Worm (Caenorhabditis elegans) whole organism, early embryonic: ENCODE measurements around the gene col-167.

Experiments
- F13C5.2 ChIP-seq: sonication (generic microtip); optimal IDR thresholded peaks from 2 replicates; lab custom pipeline; 2017; ENCODE audit warnings: mild to moderate bottlenecking, missing genetic modification characterization, inconsistent platforms, missing compliant biosample characterization
- ceh-13 ChIP-seq: fragments of 200-800 bp; sonication (Bioruptor generic); optimal IDR thresholded peaks from 2 replicates; lab custom pipeline; 2018; ENCODE audit warnings: mild to moderate bottlenecking, missing genetic modification characterization, missing compliant biosample characterization
- flt-1 ChIP-seq: fragments of 200-800 bp; sonication (Bioruptor generic); IDR thresholded peaks from 2 replicates; pipeline ENCODE4 v1.3.6; 2022; ENCODE audit warnings: missing genetic modification characterization, missing compliant biosample characterization

DNA sequence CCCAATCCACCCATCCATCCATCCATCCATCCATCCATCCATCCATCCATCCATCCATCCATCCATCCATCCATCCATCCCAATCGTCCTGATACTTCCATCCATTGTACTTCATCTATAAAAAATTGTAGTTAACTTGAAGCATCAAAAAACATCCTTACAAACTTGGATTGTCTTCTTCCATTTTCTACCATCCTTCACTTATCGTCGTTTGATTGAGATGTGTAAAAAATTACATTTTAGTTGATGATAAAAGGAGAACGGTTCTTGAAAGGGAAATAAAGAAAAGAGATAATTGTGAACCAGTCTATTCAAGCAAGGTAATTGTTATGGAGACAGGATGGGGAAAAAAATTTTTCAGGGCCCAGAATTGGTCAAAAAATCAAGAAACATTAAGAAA, 34.5 kb downstream of the col-167 start, which contains the start of gene C03B1.10:
- no peak for TF ChIP-seq ceh-13 (GFP tag; lab: Kevin White, UChicago)
- no peak for TF ChIP-seq flt-1 (GFP tag; lab: Robert Waterston, UW)
- TF ChIP-seq F13C5.2 (tag; lab: Kevin White, UChicago) = no peak
